Worm (Caenorhabditis elegans): ENCODE results near the gene elmd-1.

- no peak for TF ChIP-seq egl-27 (tag; optimal IDR thresholded peaks at IDR 0.05)
- TF ChIP-seq fos-1 (tag; optimal IDR thresholded peaks at IDR 0.05) = no peak
- no peak for TF ChIP-seq aha-1 (tag; optimal IDR thresholded peaks at IDR 0.05)
- TF ChIP-seq nhr-71 (tag; optimal IDR thresholded peaks at IDR 0.05) = no peak
- no peak for TF ChIP-seq nhr-12 (tag; optimal IDR thresholded peaks at IDR 0.05)
- TF ChIP-seq ztf-4 (tag; optimal IDR thresholded peaks at IDR 0.05) = no peak
- no peak for TF ChIP-seq aly-2 (tag; optimal IDR thresholded peaks at IDR 0.05)
- TF ChIP-seq ces-1 (GFP tag; optimal IDR thresholded peaks at IDR 0.05) = no peak
- no peak for TF ChIP-seq ama-1 (optimal IDR thresholded peaks at IDR 0.05)
These were observed 41.7 kb downstream of the elmd-1 start, which contains the start of gene K01A11.1 for ce11 chrIII:3431385-3431784.
